Worm (Caenorhabditis elegans): ENCODE results near the gene srbc-2.

srbc-2 gene

ce11 chrV:3341906-3342305, 35.0 kb downstream of the srbc-2 start, which contains the start of gene C17B7.10:
C17B7.10 (minus strand) TSS chrV:3342006.
- TF ChIP-seq sea-2 (GFP tag; IDR thresholded peaks at IDR 0.05): no peak
- no peak for TF ChIP-seq tbx-9 (tag; optimal IDR thresholded peaks at IDR 0.05; ENCODE audit: borderline replicate concordance)
- TF ChIP-seq ccch-3 (GFP tag; optimal IDR thresholded peaks at IDR 0.05): no peak
- 0 out of 2 replicates have a peak, but pooled peaks have one; percentile 30 for TF ChIP-seq C17E4.6 (GFP tag; IDR thresholded peaks at IDR 0.05)

- TF ChIP-seq sea-2 (GFP tag; IDR thresholded peaks at IDR 0.05): no peak
- TF ChIP-seq ztf-22 (GFP tag; optimal IDR thresholded peaks at IDR 0.05): no peak
- TF ChIP-seq aptf-3 (GFP tag; IDR thresholded peaks at IDR 0.05): no peak
- no peak for TF ChIP-seq lin-40 (tag; optimal IDR thresholded peaks at IDR 0.05)
- TF ChIP-seq F57A8.1 (GFP tag; optimal IDR thresholded peaks at IDR 0.05): no peak
These were observed 37.9 kb downstream of the srbc-2 start, which contains the start of gene C17B7.4 for ce11 chrV:3339009-3339408. C17B7.4 (plus strand) TSS chrV:3339309.

- no peak for TF ChIP-seq lir-1 (GFP tag; conservative IDR thresholded peaks at IDR 0.05)
- no peak for TF ChIP-seq nfya-2 (GFP tag; IDR thresholded peaks at IDR 0.05)
- TF ChIP-seq F33H1.4 (GFP tag; IDR thresholded peaks at IDR 0.05): no peak
- no peak for TF ChIP-seq rcor-1 (GFP tag; IDR thresholded peaks at IDR 0.05)
- TF ChIP-seq athp-1 (tag; optimal IDR thresholded peaks at IDR 0.05): no peak
- TF ChIP-seq Y67H2A.10 (GFP tag; conservative IDR thresholded peaks at IDR 0.05): no peak
- no peak for TF ChIP-seq attf-3 (GFP tag; conservative IDR thresholded peaks at IDR 0.05)
- no peak for TF ChIP-seq ztf-28 (GFP tag; IDR thresholded peaks at IDR 0.05)
- TF ChIP-seq F37B4.10 (GFP tag; IDR thresholded peaks at IDR 0.05): no peak
- no peak for TF ChIP-seq dox-1 (GFP tag; IDR thresholded peaks at IDR 0.05)
- no peak for TF ChIP-seq F57A8.1 (GFP tag; optimal IDR thresholded peaks at IDR 0.05)
- no peak for TF ChIP-seq T26A5.8 (tag; optimal IDR thresholded peaks at IDR 0.05)
- no peak for TF ChIP-seq ccch-3 (GFP tag; optimal IDR thresholded peaks at IDR 0.05)
These were observed 43.5 kb downstream of the srbc-2 start, which contains the start of gene C17B7.5 for ce11 chrV:3333334-3333733. C17B7.5 (plus strand) TSS chrV:3333634.

- no peak for TF ChIP-seq dox-1 (GFP tag; IDR thresholded peaks at IDR 0.05)
- no peak for TF ChIP-seq mxl-1 (tag; optimal IDR thresholded peaks at IDR 0.05)
- TF ChIP-seq snpc-1.1 (tag; optimal IDR thresholded peaks at IDR 0.05; ENCODE audit: insufficient read depth): no peak
- TF ChIP-seq madf-10 (tag; optimal IDR thresholded peaks at IDR 0.05): no peak
- no peak for TF ChIP-seq tbp1 (GFP tag; optimal IDR thresholded peaks at IDR 0.05)
- no peak for TF ChIP-seq tbx-9 (tag; optimal IDR thresholded peaks at IDR 0.05; ENCODE audit: borderline replicate concordance)
- TF ChIP-seq ztf-3 (GFP tag; optimal IDR thresholded peaks at IDR 0.05): no peak
- no peak for TF ChIP-seq Y67H2A.10 (GFP tag; conservative IDR thresholded peaks at IDR 0.05)
- TF ChIP-seq hsf-1 (GFP tag; IDR thresholded peaks at IDR 0.05): no peak
- TF ChIP-seq pbrm-1 (GFP tag; IDR thresholded peaks at IDR 0.05): no peak
- no peak for TF ChIP-seq madf-8 (GFP tag; conservative IDR thresholded peaks at IDR 0.05)
- no peak for TF ChIP-seq B0261.1 (tag; optimal IDR thresholded peaks at IDR 0.05)
These were observed 44.9 kb downstream of the srbc-2 start, which contains the start of gene C17B7.9 for ce11 chrV:3332023-3332422. C17B7.9 (minus strand) TSS chrV:3332123.
